Worm (Caenorhabditis elegans): ENCODE results near the gene clec-215.

Gene clec-215

DNA sequence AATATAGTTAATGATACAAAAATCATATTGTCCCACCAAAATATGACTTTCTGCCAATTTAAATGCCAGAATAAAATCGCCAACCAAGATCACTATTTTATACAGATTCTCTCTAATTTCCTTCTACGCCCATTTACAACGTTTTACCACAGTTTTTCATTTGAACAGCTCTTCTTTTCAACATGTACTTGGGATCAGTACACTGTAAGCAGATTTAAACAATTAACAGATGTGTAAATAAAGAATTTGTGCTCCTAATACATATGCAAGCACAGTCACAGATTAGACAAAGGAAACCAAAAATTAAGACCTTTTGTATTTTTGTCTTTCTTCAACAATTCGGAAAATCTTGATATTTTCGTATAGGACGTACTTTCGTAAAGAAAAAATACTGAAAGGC, 31.3 kb downstream of the clec-215 start, which contains the start of gene F07C4.11:
TSS of gene F07C4.11 (minus strand) at position 101 of the 400 bp plus-strand sequence.
- TF ChIP-seq snpc-1.2 (GFP tag; IDR thresholded peaks at IDR 0.05), result no peak
- TF ChIP-seq php-3 (GFP tag; IDR thresholded peaks at IDR 0.05), result no peak
- no peak for TF ChIP-seq cey-2 (tag; optimal IDR thresholded peaks at IDR 0.05; ENCODE audit: borderline replicate concordance, insufficient read depth)
- TF ChIP-seq jun-1 (tag; optimal IDR thresholded peaks at IDR 0.05), result no peak
- TF ChIP-seq mdl-1 (tag; optimal IDR thresholded peaks at IDR 0.05), result no peak
- TF ChIP-seq unc-130 (GFP tag; optimal IDR thresholded peaks at IDR 0.05), result no peak
- TF ChIP-seq unc-62 (GFP tag; optimal IDR thresholded peaks at IDR 0.05 in 1 of 2), result no peak
- no peak for TF ChIP-seq unc-62 (tag; optimal IDR thresholded peaks at IDR 0.05)
- TF ChIP-seq lin-15B (tag; optimal IDR thresholded peaks at IDR 0.05), result no peak
- TF ChIP-seq nhr-6 (tag; optimal IDR thresholded peaks at IDR 0.05), result no peak
- TF ChIP-seq ceh-62 (tag; optimal IDR thresholded peaks at IDR 0.05), result no peak
- no peak for TF ChIP-seq mxl-3 (GFP tag; optimal IDR thresholded peaks at IDR 0.05)
- TF ChIP-seq Y75B8A.6 (GFP tag; IDR thresholded peaks at IDR 0.05), result no peak
- no peak for TF ChIP-seq vab-7 (GFP tag; IDR thresholded peaks at IDR 0.05)
- no peak for TF ChIP-seq nhr-42 (GFP tag; IDR thresholded peaks at IDR 0.05)
- TF ChIP-seq hif-1 (tag; optimal IDR thresholded peaks at IDR 0.05), result no peak
- no peak for TF ChIP-seq nhr-25 (tag; optimal IDR thresholded peaks at IDR 0.05; ENCODE audit: borderline replicate concordance, insufficient read depth)

DNA sequence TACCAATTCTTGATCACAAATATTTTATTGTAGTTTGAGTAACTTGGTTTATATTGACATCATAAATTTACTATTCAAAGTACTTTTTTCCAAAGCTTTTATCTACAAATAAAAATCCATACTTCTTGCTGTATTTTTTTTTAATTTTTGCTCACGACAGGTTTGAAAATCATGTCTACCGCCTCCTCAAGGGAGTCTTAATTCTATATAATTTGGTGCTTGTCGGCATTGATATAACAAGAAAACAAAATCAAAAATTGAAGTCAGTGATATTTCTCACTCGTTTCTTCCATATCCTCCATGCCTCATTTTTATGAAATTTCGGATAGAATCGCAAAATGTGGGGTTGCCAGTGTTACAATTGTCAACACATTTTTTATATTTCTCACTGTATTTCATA, 33.3 kb downstream of the clec-215 start, which contains the start of gene str-47:
TSS of gene str-47 (plus strand) at position 301 of the 400 bp plus-strand sequence.
- no peak for TF ChIP-seq lim-7 (GFP tag; IDR thresholded peaks at IDR 0.05)
- no peak for TF ChIP-seq nhr-41 (GFP tag; IDR thresholded peaks at IDR 0.05)
- no peak for TF ChIP-seq Y5F2A.4 (GFP tag; optimal IDR thresholded peaks at IDR 0.05)
- no peak for TF ChIP-seq fkh-10 (GFP tag; optimal IDR thresholded peaks at IDR 0.05)
- TF ChIP-seq mes-2 (tag; optimal IDR thresholded peaks at IDR 0.05; ENCODE audit: poor library complexity, severe bottlenecking), result no peak
- no peak for TF ChIP-seq aha-1 (tag)
- TF ChIP-seq D1046.2 (GFP tag; IDR thresholded peaks at IDR 0.05), result no peak

DNA sequence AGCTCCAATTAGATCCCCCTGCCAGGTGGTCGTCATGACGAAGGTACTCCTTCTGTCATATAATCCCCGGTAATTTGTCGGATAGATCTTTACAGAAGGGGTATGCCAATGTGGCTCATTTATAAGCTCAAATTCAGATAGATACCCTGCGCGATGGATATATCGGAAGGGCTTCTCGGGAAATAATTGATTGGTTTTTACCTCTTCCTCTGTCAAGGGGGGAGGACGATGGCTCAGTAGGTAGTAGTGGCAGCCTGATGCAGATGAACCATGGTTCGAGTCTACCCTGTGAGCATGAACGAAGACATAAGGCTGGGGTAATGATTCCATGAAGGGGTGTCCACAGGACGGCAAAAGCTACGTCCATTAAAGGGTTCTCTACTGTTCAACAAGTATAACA, 35.0 kb downstream of the clec-215 start:
- TF ChIP-seq lin-15B (tag; optimal IDR thresholded peaks at IDR 0.05) (no peak), ZK337.2 (GFP tag; IDR thresholded peaks at IDR 0.05) (no peak), nhr-102 (tag; optimal IDR thresholded peaks at IDR 0.05) (no peak), nhr-41 (GFP tag; IDR thresholded peaks at IDR 0.05) (no peak), madf-9 (GFP tag; conservative IDR thresholded peaks at IDR 0.05) (no peak), zfp-2 (tag; optimal IDR thresholded peaks at IDR 0.05) (no peak), nhr-111 (GFP tag; optimal IDR thresholded peaks at IDR 0.05) (no peak)

DNA sequence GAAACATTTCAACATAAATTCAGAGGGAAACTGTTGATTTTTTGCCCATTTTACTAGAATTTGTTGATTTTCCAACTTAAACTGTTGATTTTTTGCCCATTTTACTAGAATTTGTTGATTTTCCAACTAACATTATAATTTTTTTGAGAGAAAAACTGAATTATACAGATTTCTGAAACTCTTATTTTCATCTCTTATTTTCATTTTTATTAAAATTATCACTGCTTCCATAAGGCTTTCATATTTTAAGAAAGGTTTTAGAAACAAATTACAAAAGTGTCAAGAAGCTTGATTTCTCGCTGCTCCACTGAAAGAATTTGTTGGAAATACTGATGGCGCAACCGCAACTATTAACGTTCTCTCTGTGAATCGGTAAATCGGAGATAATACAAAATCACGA, 37.8 kb downstream of the clec-215 start:
- TF ChIP-seq Y5F2A.4 (GFP tag; optimal IDR thresholded peaks at IDR 0.05) (no peak), unc-62 (GFP tag; optimal IDR thresholded peaks at IDR 0.05 in 1 of 2) (peak in 1 of 2 experiments; percentile 96), unc-62 (tag; optimal IDR thresholded peaks at IDR 0.05) (no peak)

DNA sequence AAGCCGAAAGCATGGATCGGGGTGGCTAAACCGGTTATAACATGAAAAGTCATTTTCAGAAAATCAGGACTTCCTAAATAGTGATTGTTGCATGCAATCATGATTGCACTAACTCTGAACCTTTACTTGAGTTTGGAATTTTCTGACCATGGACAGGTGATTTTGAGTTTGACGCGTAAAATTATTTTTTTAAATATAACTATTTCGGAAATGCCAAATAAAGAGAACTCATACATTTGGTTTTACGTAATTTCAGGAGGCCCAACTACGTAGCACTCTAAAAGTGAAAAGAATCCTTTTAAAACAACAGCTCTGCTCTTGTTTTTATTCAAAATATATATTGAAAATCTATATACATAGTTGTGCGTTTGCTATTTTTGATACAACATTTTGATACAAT, 39.6 kb downstream of the clec-215 start, which contains the start of gene srh-234:
TSS of gene srh-234 (minus strand) at position 101 of the 400 bp plus-strand sequence.
- TF ChIP-seq egl-43 (GFP tag; IDR thresholded peaks at IDR 0.05), result no peak
- no peak for TF ChIP-seq lin-13 (GFP tag; optimal IDR thresholded peaks at IDR 0.05)
- no peak for TF ChIP-seq skn-1 (tag; optimal IDR thresholded peaks at IDR 0.05)
- TF ChIP-seq nhr-48 (tag; optimal IDR thresholded peaks at IDR 0.05), result no peak
- no peak for TF ChIP-seq nhr-76 (tag; optimal IDR thresholded peaks at IDR 0.05)
- no peak for TF ChIP-seq unc-130 (GFP tag; optimal IDR thresholded peaks at IDR 0.05)
- no peak for TF ChIP-seq cey-2 (tag; optimal IDR thresholded peaks at IDR 0.05; ENCODE audit: borderline replicate concordance, insufficient read depth)
- no peak for TF ChIP-seq mxl-3 (GFP tag; optimal IDR thresholded peaks at IDR 0.05)
- TF ChIP-seq madf-5 (GFP tag; IDR thresholded peaks at IDR 0.05), result no peak
- TF ChIP-seq ceh-82 (tag; optimal IDR thresholded peaks at IDR 0.05), result no peak
- TF ChIP-seq ama-1 (optimal IDR thresholded peaks at IDR 0.05), result no peak
- no peak for TF ChIP-seq nhr-111 (GFP tag; optimal IDR thresholded peaks at IDR 0.05)
- no peak for TF ChIP-seq nhr-11 (tag; optimal IDR thresholded peaks at IDR 0.05)
